Fruit fly (Drosophila melanogaster): ENCODE measurements around the gene crim.

The crim gene

DNA sequence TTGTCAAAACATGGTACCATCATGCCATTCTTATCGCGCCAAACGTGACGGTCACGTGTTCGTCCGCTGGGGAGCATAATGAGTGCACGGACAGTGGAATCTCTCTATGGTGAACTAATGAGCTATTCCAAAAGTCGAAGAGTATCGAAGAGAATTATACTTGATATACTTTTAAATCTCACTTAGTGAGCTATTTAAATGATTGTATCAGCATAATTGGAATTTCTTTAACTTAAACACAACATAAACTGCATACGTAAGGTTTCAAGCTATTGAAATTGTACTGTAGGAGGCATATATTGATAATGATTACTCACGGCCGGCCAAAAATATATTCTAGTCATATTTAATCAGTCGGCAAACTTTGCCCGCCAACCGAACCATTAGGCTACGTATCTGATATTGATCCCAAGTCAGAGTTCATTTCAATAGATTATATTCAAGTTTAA lies 10.3 kb upstream of the crim start (continued):
- TF ChIP-seq Ada2b (GFP tag; IDR thresholded peaks at IDR 0.05) (peak; percentile 57), CG12391 (tag; optimal IDR thresholded peaks at IDR 0.05) (no peak), CG15073 (GFP tag; optimal IDR thresholded peaks at IDR 0.05) (no peak), zfh2 (GFP tag; optimal IDR thresholded peaks at IDR 0.05) (peak; percentile 7), MBD-R2 (GFP tag; IDR thresholded peaks at IDR 0.05) (no peak), MTF-1 (GFP tag; optimal IDR thresholded peaks at IDR 0.05; ENCODE audit: borderline replicate concordance) (no peak), Dip3 (GFP tag; optimal IDR thresholded peaks at IDR 0.05) (peak; percentile 20), crc (GFP tag; optimal IDR thresholded peaks at IDR 0.05) (no peak), so (GFP tag; IDR thresholded peaks at IDR 0.05) (no peak), Xrp1 (GFP tag; IDR thresholded peaks at IDR 0.05) (peak; percentile 54; the same call in 1 of the 2 replicates), CG11504 (tag; optimal IDR thresholded peaks at IDR 0.05) (peak; percentile 42), ab (GFP tag; optimal IDR thresholded peaks at IDR 0.05) (no peak), CG3407 (GFP tag; optimal IDR thresholded peaks at IDR 0.05) (no peak), sna (GFP tag; IDR thresholded peaks at IDR 0.05; ENCODE audit: partially characterized antibody) (no peak), CG14014 (GFP tag; IDR thresholded peaks at IDR 0.05) (peak; percentile 15; the same call in 1 of the 2 replicates), z (GFP tag; IDR thresholded peaks at IDR 0.05) (no peak), p53 (GFP tag; optimal IDR thresholded peaks at IDR 0.05) (no peak), CG4360 (GFP tag; IDR thresholded peaks at IDR 0.05) (no peak), CG4707 (GFP tag; optimal IDR thresholded peaks at IDR 0.05) (no peak), CG7372 (GFP tag; IDR thresholded peaks at IDR 0.05) (peak; percentile 42; the same call in 1 of the 2 replicates), nerfin-1 (tag; optimal IDR thresholded peaks at IDR 0.05) (no peak), HHEX (GFP tag; optimal IDR thresholded peaks at IDR 0.05) (peak; percentile 8), CG12236 (GFP tag; optimal IDR thresholded peaks at IDR 0.05) (no peak), CG9932 (GFP tag; IDR thresholded peaks at IDR 0.05) (peak; percentile 45), dimm (GFP tag; IDR thresholded peaks at IDR 0.05) (no peak), fu2 (GFP tag; optimal IDR thresholded peaks at IDR 0.05) (no peak), knrl (GFP tag; IDR thresholded peaks at IDR 0.05; ENCODE audit: partially characterized antibody) (no peak), CG8478 (optimal IDR thresholded peaks at IDR 0.05) (no peak), pho (GFP tag; optimal IDR thresholded peaks at IDR 0.05) (no peak), ems (GFP tag; optimal IDR thresholded peaks at IDR 0.05) (no peak), CG11247 (GFP tag; IDR thresholded peaks at IDR 0.05) (peak; percentile 40; the same call in 1 of the 2 replicates), Lpt (GFP tag; optimal IDR thresholded peaks at IDR 0.05) (no peak), sr (GFP tag; IDR thresholded peaks at IDR 0.05) (no peak), CG17385 (GFP tag; optimal IDR thresholded peaks at IDR 0.05) (peak; percentile 11), Antp (GFP tag; optimal IDR thresholded peaks at IDR 0.05) (no peak), en (GFP tag; optimal IDR thresholded peaks at IDR 0.05) (no peak), Dfd (GFP tag; optimal IDR thresholded peaks at IDR 0.05) (no peak), Xbp1 (GFP tag; optimal IDR thresholded peaks at IDR 0.05) (no peak), Mad (GFP tag; optimal IDR thresholded peaks at IDR 0.05) (no peak), sens (GFP tag) (peak; percentile 73), sug (tag; optimal IDR thresholded peaks at IDR 0.05) (peak; percentile 99), CG3847 (GFP tag; IDR thresholded peaks at IDR 0.05) (no peak), Scr (GFP tag; IDR thresholded peaks at IDR 0.05; ENCODE audit: partially characterized antibody) (no peak), CG30403 (GFP tag; optimal IDR thresholded peaks at IDR 0.05) (peak; percentile 12), HmgD (GFP tag; optimal IDR thresholded peaks at IDR 0.05) (no peak), YL-1 (GFP tag; optimal IDR thresholded peaks at IDR 0.05) (no peak), CG17361 (GFP tag; IDR thresholded peaks at IDR 0.05) (no peak), Hr51 (GFP tag; optimal IDR thresholded peaks at IDR 0.05) (no peak), tgo (GFP tag; IDR thresholded peaks at IDR 0.05) (peak; percentile 35; the same call in 1 of the 3 replicates), stc (GFP tag; IDR thresholded peaks at IDR 0.05) (no peak), cad (GFP tag; optimal IDR thresholded peaks at IDR 0.05) (no peak), Bteb2 (GFP tag; optimal IDR thresholded peaks at IDR 0.05) (no peak), da (GFP tag; optimal IDR thresholded peaks at IDR 0.05) (no peak)

Measured in whole organism, embryonic.